Fruit fly (Drosophila melanogaster) whole organism: ENCODE results near the gene CG2887.

ENCODE experiments used
- CG8478 ChIP-seq: fragments of >200 bp; optimal IDR thresholded peaks from 2 replicates; lab custom pipeline; 2018; ENCODE audit warnings: inconsistent platforms
- Dll ChIP-seq: fragments of >200 bp; optimal IDR thresholded peaks from 2 replicates; lab custom pipeline; 2017
- EcR ChIP-seq, 2 experiments: fragments of >200 bp; optimal IDR thresholded peaks; 2 replicates each; lab custom pipeline; 2017; ENCODE audit warnings: missing biosample characterization in 2 of 2, missing genetic modification characterization in 2 of 2, missing genetic modification reagents in 2 of 2
- pan ChIP-seq: fragments of >200 bp; optimal IDR thresholded peaks from 2 replicates; lab custom pipeline; 2017
- psq ChIP-seq: fragments of >200 bp; optimal IDR thresholded peaks from 2 replicates; lab custom pipeline; 2017
- usp ChIP-seq: fragments of >200 bp; optimal IDR thresholded peaks from 2 replicates; lab custom pipeline; 2017; ENCODE audit warnings: missing biosample characterization, missing genetic modification characterization, mixed read lengths

CG2887 gene

dm6 chrX:10474213-10474540, 4.1 kb downstream of the CG2887 start:
- no peak for TF ChIP-seq pan (lab: Kevin White, UChicago)
- TF ChIP-seq Dll = peak; percentile 56

dm6 chrX:10473510-10474212, 4.6 kb downstream of the CG2887 start, which contains the start of gene CG2889:
CG2889 (plus strand) TSS chrX:10473938.
- TF ChIP-seq psq (lab: Kevin White, UChicago) (no peak), EcR (GFP tag; optimal IDR thresholded peaks at IDR 0.05; lab: Kevin White, UChicago) (peak in 1 of 2 experiments; percentile 94), CG8478 (lab: Kevin White, UChicago) (peak; percentile 72), Dll (no peak)

dm6 chrX:10472614-10473248, 5.6 kb downstream of the CG2887 start:
- TF ChIP-seq EcR (GFP tag; optimal IDR thresholded peaks at IDR 0.05; lab: Kevin White, UChicago) (no peak), CG8478 (lab: Kevin White, UChicago) (peak; percentile 75), pan (lab: Kevin White, UChicago) (no peak), usp (no peak), psq (lab: Kevin White, UChicago) (no peak), Dll (no peak)

- TF ChIP-seq CG8478 (lab: Kevin White, UChicago) (no peak), psq (lab: Kevin White, UChicago) (no peak), usp (no peak), pan (lab: Kevin White, UChicago) (no peak), EcR (GFP tag; optimal IDR thresholded peaks at IDR 0.05; lab: Kevin White, UChicago) (no peak), Dll (no peak)
Observed at dm6 chrX:10464531-10464930, 13.8 kb downstream of the CG2887 start.

DNA sequence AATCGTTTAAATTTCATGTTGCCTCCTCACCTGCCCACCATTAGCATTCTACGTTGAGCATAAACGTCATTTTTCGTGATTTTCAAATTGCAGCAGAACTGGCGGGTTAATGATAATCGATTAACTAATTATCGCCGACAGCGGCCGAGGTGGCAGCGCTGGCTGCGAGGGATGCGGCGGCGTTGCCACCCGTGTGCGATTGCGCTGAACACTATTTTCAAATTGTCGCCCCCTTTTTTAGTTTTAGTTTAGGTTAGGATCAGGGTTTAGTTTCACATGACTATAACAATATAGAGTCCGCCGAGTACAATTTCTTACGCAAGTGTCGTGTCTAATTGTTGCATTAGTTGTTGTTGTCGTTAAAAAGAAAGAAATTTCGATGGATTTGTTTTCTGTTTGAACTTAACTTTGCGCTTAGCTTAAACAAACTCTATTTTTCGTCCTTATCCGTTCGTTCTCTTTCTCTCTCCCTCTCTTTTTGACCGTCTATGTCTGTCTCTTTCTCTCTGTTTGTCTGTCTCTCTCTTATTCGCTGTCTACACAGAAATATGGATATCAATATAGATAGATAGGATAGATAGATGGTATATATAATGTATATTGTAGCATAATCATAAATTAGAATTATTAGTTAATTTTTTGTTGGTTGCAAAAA, 15.1 kb downstream of the CG2887 start:
- no peak for TF ChIP-seq EcR (GFP tag; optimal IDR thresholded peaks at IDR 0.05; lab: Kevin White, UChicago)
- no peak for TF ChIP-seq Dll
- TF ChIP-seq pan (lab: Kevin White, UChicago) = no peak
- no peak for TF ChIP-seq CG8478 (lab: Kevin White, UChicago)
- TF ChIP-seq psq (lab: Kevin White, UChicago) = no peak

DNA sequence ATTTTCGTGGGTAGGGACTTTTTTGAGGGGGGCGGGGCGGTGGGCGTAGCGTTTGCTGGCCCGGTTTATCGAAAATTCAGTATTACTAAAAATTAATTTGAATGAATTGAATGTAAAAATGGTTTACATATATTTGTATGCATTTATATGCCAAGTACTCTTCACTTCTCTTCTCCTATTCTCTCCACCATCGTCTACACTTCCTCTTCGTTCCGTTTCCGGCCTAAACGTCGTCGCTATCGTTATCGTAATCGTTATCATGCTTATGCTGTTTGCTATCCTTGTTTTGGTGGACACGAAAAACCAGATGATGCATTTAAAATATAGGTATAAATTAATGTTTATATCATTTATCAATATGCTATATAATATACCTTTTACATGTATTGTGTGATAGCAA, 16.4 kb downstream of the CG2887 start:
- TF ChIP-seq usp (no peak), pan (lab: Kevin White, UChicago) (no peak), EcR (GFP tag; optimal IDR thresholded peaks at IDR 0.05; lab: Kevin White, UChicago) (no peak)

- TF ChIP-seq CG8478 (lab: Kevin White, UChicago) = no peak
- no peak for TF ChIP-seq usp
- TF ChIP-seq psq (lab: Kevin White, UChicago) = no peak
- no peak for TF ChIP-seq Dll
- no peak for TF ChIP-seq EcR (GFP tag; optimal IDR thresholded peaks at IDR 0.05; lab: Kevin White, UChicago)
- no peak for TF ChIP-seq pan (lab: Kevin White, UChicago)
Observed at dm6 chrX:10460506-10461114, 17.7 kb downstream of the CG2887 start, which contains the start of gene Neb-cGP. Neb-cGP (plus strand) TSS chrX:10460736.

dm6 chrX:10459576-10459975, 18.7 kb downstream of the CG2887 start, which contains the start of gene Or9a:
Or9a (minus strand) TSS chrX:10459676.
- TF ChIP-seq CG8478 (lab: Kevin White, UChicago) (no peak), usp (no peak), Dll (no peak), pan (lab: Kevin White, UChicago) (no peak), psq (lab: Kevin White, UChicago) (no peak), EcR (GFP tag; optimal IDR thresholded peaks at IDR 0.05; lab: Kevin White, UChicago) (no peak)

- TF ChIP-seq psq (lab: Kevin White, UChicago) (no peak), Dll (no peak), EcR (GFP tag; optimal IDR thresholded peaks at IDR 0.05; lab: Kevin White, UChicago) (no peak), CG8478 (lab: Kevin White, UChicago) (no peak), pan (lab: Kevin White, UChicago) (no peak), usp (no peak)
Observed at dm6 chrX:10454795-10455194, 23.5 kb downstream of the CG2887 start, which contains the start of gene CG32683. CG32683 (minus strand) TSS chrX:10454895.

DNA sequence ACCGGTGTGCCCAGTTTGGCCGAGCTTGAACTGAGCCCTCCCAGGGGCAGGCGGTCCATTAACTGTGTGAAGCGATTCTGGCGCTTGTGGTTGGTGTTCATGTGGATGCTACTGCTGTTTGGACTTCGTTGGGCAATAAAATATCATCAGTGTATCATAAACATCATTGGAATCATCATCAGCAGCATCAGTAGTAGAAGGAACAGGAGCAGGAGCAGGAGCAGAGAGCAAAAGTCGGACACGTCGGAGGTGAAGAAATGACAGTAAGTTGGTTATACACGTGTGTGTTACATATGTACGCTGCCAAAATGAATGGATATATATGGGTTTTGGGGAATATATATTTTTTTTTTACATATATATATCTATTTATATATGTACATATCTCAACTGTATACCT, 45.6 kb downstream of the CG2887 start, which contains the start of gene CG12640:
CG12640 (minus strand) TSS at position 101 of the 400 bp plus-strand sequence.
- TF ChIP-seq usp = no peak
